Worm (Caenorhabditis elegans): ENCODE results near the gene fbxc-29.

The fbxc-29 gene

DNA sequence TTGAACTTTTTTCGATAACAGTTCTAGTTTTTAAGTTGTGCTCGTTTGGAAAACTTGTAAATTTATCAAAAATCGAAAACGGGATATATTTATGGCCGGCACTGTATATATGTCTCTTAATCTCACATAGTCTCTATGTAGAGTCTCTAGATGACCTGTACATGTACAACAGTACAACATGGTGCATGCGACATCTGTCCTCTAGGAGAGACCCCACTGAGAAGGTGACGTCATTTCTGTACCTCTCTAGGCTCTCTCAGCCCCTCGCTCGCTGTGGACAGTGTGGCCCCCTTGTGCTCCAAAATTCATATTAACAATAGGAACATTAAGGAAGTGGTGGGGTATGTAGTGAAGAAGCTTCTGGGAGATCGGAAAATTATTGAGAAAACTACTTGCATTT is 21.4 kb downstream of the fbxc-29 start:
- TF ChIP-seq him-1 (tag; optimal IDR thresholded peaks at IDR 0.05) (no peak), athp-1 (tag; optimal IDR thresholded peaks at IDR 0.05) (no peak), B0336.3 (GFP tag; IDR thresholded peaks at IDR 0.05) (no peak), ztf-22 (GFP tag; optimal IDR thresholded peaks at IDR 0.05) (no peak), F57C9.4 (tag; optimal IDR thresholded peaks at IDR 0.05) (no peak), ztf-26 (tag; optimal IDR thresholded peaks at IDR 0.05) (no peak), F55B11.4 (tag; optimal IDR thresholded peaks at IDR 0.05; ENCODE audit: borderline replicate concordance, insufficient read depth) (no peak), Y53F4B.3 (GFP tag; IDR thresholded peaks at IDR 0.05) (no peak), Y79H2A.3 (GFP tag; conservative IDR thresholded peaks at IDR 0.05) (no peak), ceh-40 (GFP tag; IDR thresholded peaks at IDR 0.05) (no peak), F37B4.10 (GFP tag; IDR thresholded peaks at IDR 0.05) (no peak), K12H6.12 (tag; optimal IDR thresholded peaks at IDR 0.05) (no peak), F33H1.4 (GFP tag; IDR thresholded peaks at IDR 0.05) (no peak), tlf-1 (GFP tag; optimal IDR thresholded peaks at IDR 0.05) (no peak), unc-62 (GFP tag; optimal IDR thresholded peaks at IDR 0.05) (no peak), pha-4 (tag; optimal IDR thresholded peaks at IDR 0.05) (no peak), rec-8 (tag; optimal IDR thresholded peaks at IDR 0.05) (no peak), gei-17 (GFP tag; optimal IDR thresholded peaks at IDR 0.05) (no peak), die-1 (tag; optimal IDR thresholded peaks at IDR 0.05) (no peak)

DNA sequence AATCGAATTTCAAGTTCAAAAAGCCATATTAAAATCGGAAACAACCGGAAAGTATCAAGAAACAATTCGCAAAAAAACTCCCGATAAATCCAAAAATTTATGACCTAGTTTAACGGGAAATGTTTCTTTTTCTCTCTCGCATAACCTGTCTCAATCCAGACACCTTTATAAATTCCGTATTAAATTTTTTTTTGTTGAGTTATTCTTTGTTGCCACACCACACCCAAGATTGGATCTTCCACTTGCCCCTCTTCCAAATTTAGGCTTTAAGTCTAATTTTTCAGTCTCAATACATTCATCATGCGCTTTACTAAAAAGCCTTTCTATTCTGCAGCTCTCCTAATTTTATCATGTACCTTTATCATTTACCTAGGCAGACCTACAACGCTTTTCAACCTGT is 22.7 kb downstream of the fbxc-29 start, which contains the start of gene R07C3.3:
Gene R07C3.3 (plus strand): TSS at position 301 of the 400 bp plus-strand sequence.
- no peak for TF ChIP-seq ztf-6 (GFP tag; IDR thresholded peaks at IDR 0.05)
- no peak for TF ChIP-seq snpc-3.4 (tag; optimal IDR thresholded peaks at IDR 0.05)
- no peak for TF ChIP-seq mxl-1 (tag; optimal IDR thresholded peaks at IDR 0.05)
- TF ChIP-seq ZK185.1 (tag; optimal IDR thresholded peaks at IDR 0.05; ENCODE audit: poor library complexity, severe bottlenecking) = no peak
- TF ChIP-seq somi-1 (GFP tag; optimal IDR thresholded peaks at IDR 0.05) = no peak
- no peak for TF ChIP-seq lsy-27 (tag; optimal IDR thresholded peaks at IDR 0.05; ENCODE audit: borderline replicate concordance, insufficient read depth)
- TF ChIP-seq lin-40 (tag; optimal IDR thresholded peaks at IDR 0.05) = no peak
- TF ChIP-seq ztf-25 (GFP tag; IDR thresholded peaks at IDR 0.05) = no peak

DNA sequence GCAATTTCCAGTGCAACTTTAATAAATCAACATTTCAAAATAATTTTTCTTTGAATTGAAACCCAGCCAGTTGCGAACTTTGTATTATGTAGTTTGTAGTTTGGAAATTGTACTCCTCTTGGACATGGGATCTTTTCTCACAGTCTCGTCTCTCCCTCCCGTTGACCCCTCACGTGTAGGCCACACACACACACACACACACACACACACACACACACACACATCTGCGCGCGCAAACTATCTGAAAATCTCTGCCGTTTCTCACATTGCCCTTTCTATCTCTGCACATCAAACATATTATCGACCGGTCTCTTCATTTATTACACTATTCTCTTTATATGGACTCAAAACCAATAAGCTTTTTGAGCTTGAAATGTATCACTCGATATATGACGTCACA is 24.9 kb downstream of the fbxc-29 start, which contains the start of gene fbxc-36:
Gene fbxc-36 (plus strand): TSS at position 205 of the 400 bp plus-strand sequence.
- TF ChIP-seq nhr-90 (tag; optimal IDR thresholded peaks at IDR 0.05) (no peak), F39B2.1 (GFP tag; IDR thresholded peaks at IDR 0.05) (no peak), attf-3 (GFP tag; conservative IDR thresholded peaks at IDR 0.05) (no peak), let-607 (tag; optimal IDR thresholded peaks at IDR 0.05) (no peak), snpc-1.1 (tag; optimal IDR thresholded peaks at IDR 0.05; ENCODE audit: insufficient read depth) (no peak), B0035.1 (tag; optimal IDR thresholded peaks at IDR 0.05) (no peak), hlh-26 (GFP tag; conservative IDR thresholded peaks at IDR 0.05) (no peak), ama-1 (optimal IDR thresholded peaks at IDR 0.05) (no peak), ama-1 (GFP tag; optimal IDR thresholded peaks at IDR 0.05) (no peak), aptf-3 (GFP tag; IDR thresholded peaks at IDR 0.05) (no peak), ztf-6 (GFP tag; IDR thresholded peaks at IDR 0.05) (no peak), Y53G8AR.9 (GFP tag; conservative IDR thresholded peaks at IDR 0.05) (no peak)

All from whole organism, young adult.